Fruit fly (Drosophila melanogaster): ENCODE measurements around the gene CG42268.

DNA sequence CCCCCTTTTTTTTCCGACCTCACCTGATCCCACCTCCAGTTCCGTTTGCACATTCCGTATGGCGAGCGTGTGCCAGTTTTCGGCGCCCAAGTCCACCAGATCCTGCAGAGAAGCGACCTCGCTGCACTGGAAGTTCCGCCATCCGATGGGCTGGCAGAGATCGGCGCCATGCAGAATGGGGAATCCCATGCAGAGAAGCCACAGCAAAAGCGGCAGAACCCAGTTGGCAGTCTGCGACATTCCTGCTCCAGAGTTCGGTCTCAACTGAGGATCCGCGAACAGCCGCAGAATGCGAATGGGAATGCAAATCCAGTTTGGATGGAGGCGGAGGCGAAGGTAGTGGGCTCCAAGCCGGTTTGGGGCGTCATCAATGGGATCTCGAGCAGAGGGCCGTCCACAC lies 26.6 kb downstream of the CG42268 start, which contains the start of gene CG6749:
- TF ChIP-seq insv (optimal IDR thresholded peaks at IDR 0.05): no peak
- TF ChIP-seq psq (optimal IDR thresholded peaks at IDR 0.05): no peak

Data from Kc167 (cell line).